Fruit fly (Drosophila melanogaster) whole organism, embryonic: Measurements from ENCODE around the gene Zw.
A peak's percentile ranks its signal among the peaks of the same experiment; 100 is the strongest.

Experiments used
- Aef1 ChIP-seq: fragments of 200-800 bp; sonication (Bioruptor generic); IDR thresholded peaks from 3 replicates; pipeline ENCODE4 v1.3.6; 2022; ENCODE audit warnings: missing biosample characterization, missing genetic modification characterization
- CG10959 ChIP-seq: fragments of 200-800 bp; sonication (Bioruptor generic); IDR thresholded peaks from 2 replicates; pipeline ENCODE4 v1.3.6; 2022; ENCODE audit warnings: missing biosample characterization, missing genetic modification characterization
- CG10979 ChIP-seq: fragments of 200-800 bp; sonication (Bioruptor generic); optimal IDR thresholded peaks from 2 replicates; lab custom pipeline; 2018; ENCODE audit warnings: missing biosample characterization, mild to moderate bottlenecking, missing genetic modification characterization, moderate library complexity
- CG11085 ChIP-seq: fragments of 200-800 bp; sonication (Bioruptor generic); IDR thresholded peaks from 2 replicates; pipeline ENCODE4 v1.3.6; 2022; ENCODE audit warnings: missing biosample characterization, missing genetic modification characterization
- CG12744 ChIP-seq: fragments of 200-800 bp; sonication (Bioruptor generic); optimal IDR thresholded peaks from 2 replicates; lab custom pipeline; 2016; ENCODE audit warnings: missing biosample characterization, missing genetic modification characterization
- CG15696 ChIP-seq: fragments of 200-800 bp; sonication (Bioruptor generic); optimal IDR thresholded peaks from 2 replicates; lab custom pipeline; 2019; ENCODE audit warnings: missing biosample characterization, mild to moderate bottlenecking, missing genetic modification characterization, moderate library complexity
- CG16779 ChIP-seq: fragments of 200-800 bp; sonication (Bioruptor generic); IDR thresholded peaks from 2 replicates; pipeline ENCODE4 v1.3.6; 2022; ENCODE audit warnings: missing biosample characterization, missing genetic modification characterization
- CG16813 ChIP-seq: fragments of 200-800 bp; sonication (Bioruptor generic); IDR thresholded peaks from 3 replicates; pipeline ENCODE4 v1.3.6; 2022; ENCODE audit warnings: missing biosample characterization, missing genetic modification characterization; ENCODE audit not compliant: partially characterized antibody
- CG18011 ChIP-seq: fragments of 200-800 bp; sonication (Bioruptor generic); optimal IDR thresholded peaks from 2 replicates; lab custom pipeline; 2017; ENCODE audit warnings: missing biosample characterization, missing genetic modification characterization, mild to moderate bottlenecking, moderate library complexity, missing genotype
- CG3065 ChIP-seq: fragments of 200-800 bp; sonication (Bioruptor generic); optimal IDR thresholded peaks from 2 replicates; lab custom pipeline; 2016; ENCODE audit warnings: missing biosample characterization, missing genetic modification characterization
- CG33213 ChIP-seq: fragments of 200-800 bp; sonication (Bioruptor generic); optimal IDR thresholded peaks from 3 replicates; lab custom pipeline; 2016; ENCODE audit warnings: missing biosample characterization, missing genetic modification characterization
- CG43689 ChIP-seq: fragments of 200-800 bp; sonication (Bioruptor generic); IDR thresholded peaks from 2 replicates; pipeline ENCODE4 v1.3.6; 2022; ENCODE audit warnings: missing biosample characterization, missing genetic modification characterization
- CG4854 ChIP-seq: fragments of 200-800 bp; sonication (Bioruptor generic); optimal IDR thresholded peaks from 2 replicates; lab custom pipeline; 2016; ENCODE audit warnings: missing biosample characterization, missing genetic modification characterization, inconsistent platforms
- CG7987 ChIP-seq: fragments of 200-800 bp; sonication (Bioruptor generic); optimal IDR thresholded peaks from 2 replicates; lab custom pipeline; 2018; ENCODE audit warnings: missing biosample characterization, mild to moderate bottlenecking, missing genetic modification characterization, moderate library complexity
- CG8924 ChIP-seq: fragments of 200-800 bp; optimal IDR thresholded peaks from 3 replicates; lab custom pipeline; 2019; ENCODE audit warnings: missing biosample characterization, mild to moderate bottlenecking, missing genetic modification characterization, moderate library complexity
- CG9215 ChIP-seq: fragments of 200-800 bp; sonication (Bioruptor generic); IDR thresholded peaks from 2 replicates; pipeline ENCODE4 v1.3.6; 2022; ENCODE audit warnings: missing biosample characterization, missing genetic modification characterization
- CG9817 ChIP-seq: fragments of 200-800 bp; sonication (Bioruptor generic); optimal IDR thresholded peaks from 2 replicates; lab custom pipeline; 2018; ENCODE audit warnings: missing biosample characterization, mild to moderate bottlenecking, missing genetic modification characterization, moderate library complexity
- Dbx ChIP-seq: fragments of 200-800 bp; sonication (Bioruptor generic); IDR thresholded peaks from 3 replicates; pipeline ENCODE4 v1.3.6; 2022; ENCODE audit warnings: missing biosample characterization, missing genetic modification characterization
- Dek ChIP-seq: fragments of 200-800 bp; sonication (Bioruptor generic); optimal IDR thresholded peaks from 3 replicates; lab custom pipeline; 2019; ENCODE audit warnings: missing biosample characterization, mild to moderate bottlenecking, missing genetic modification characterization, moderate library complexity
- Eip74EF ChIP-seq, 2 experiments: fragments of 200-800 bp in 1 of 2; fragments of >200 bp in 1 of 2; sonication (Bioruptor generic) in 1 of 2; optimal IDR thresholded peaks; 2 replicates each; lab custom pipeline; 2017 to 2019; ENCODE audit warnings: missing biosample characterization in 2 of 2, missing genetic modification characterization in 2 of 2, mild to moderate bottlenecking in 1 of 2, moderate library complexity in 1 of 2
- Elba2 ChIP-seq: fragments of 200-800 bp; sonication (Bioruptor generic); optimal IDR thresholded peaks from 3 replicates; lab custom pipeline; 2016; ENCODE audit warnings: missing biosample characterization, missing genetic modification characterization
- Lpt ChIP-seq: fragments of >200 bp; optimal IDR thresholded peaks from 2 replicates; lab custom pipeline; 2018; ENCODE audit warnings: missing biosample characterization, missing genetic modification characterization
- MESR4 ChIP-seq: fragments of 200-800 bp; sonication (Bioruptor generic); optimal IDR thresholded peaks from 2 replicates; lab custom pipeline; 2018; ENCODE audit warnings: missing biosample characterization, mild to moderate bottlenecking, missing genetic modification characterization, moderate library complexity
- MTF-1 ChIP-seq: fragments of 200-800 bp; sonication (Bioruptor generic); optimal IDR thresholded peaks from 2 replicates; lab custom pipeline; 2018; ENCODE audit warnings: missing biosample characterization, mild to moderate bottlenecking, missing genetic modification characterization, borderline replicate concordance
- NFAT ChIP-seq: fragments of 200-800 bp; sonication (Bioruptor generic); IDR thresholded peaks from 2 replicates; pipeline ENCODE4 v1.3.6; 2022; ENCODE audit warnings: missing biosample characterization, missing genetic modification characterization
- Optix ChIP-seq: fragments of 200-800 bp; sonication (Bioruptor generic); IDR thresholded peaks from 3 replicates; pipeline ENCODE4 v1.3.6; 2022; ENCODE audit warnings: missing biosample characterization, missing genetic modification characterization
- Sry-δ ChIP-seq: fragments of 200-800 bp; sonication (Bioruptor generic); optimal IDR thresholded peaks from 2 replicates; lab custom pipeline; 2016; ENCODE audit warnings: missing biosample characterization, missing genetic modification characterization
- Tbp ChIP-seq: fragments of >200 bp; optimal IDR thresholded peaks from 2 replicates; lab custom pipeline; 2018; ENCODE audit warnings: missing biosample characterization, missing genetic modification characterization
- YL-1 ChIP-seq: fragments of 200-800 bp; sonication (Bioruptor generic); optimal IDR thresholded peaks from 3 replicates; lab custom pipeline; 2017; ENCODE audit warnings: missing biosample characterization, mild to moderate bottlenecking, missing genetic modification characterization
- bbx ChIP-seq: fragments of 200-800 bp; sonication (Bioruptor generic); IDR thresholded peaks from 2 replicates; pipeline ENCODE4 v1.3.6; 2022; ENCODE audit warnings: missing biosample characterization, missing genetic modification characterization; ENCODE audit not compliant: partially characterized antibody
- chif ChIP-seq, 2 experiments: fragments of 200-800 bp; sonication (Bioruptor generic); optimal IDR thresholded peaks; 3 replicates each; lab custom pipeline; 2016; ENCODE audit warnings: missing biosample characterization in 2 of 2, missing genetic modification characterization in 2 of 2
- crp ChIP-seq, 2 experiments: fragments of 200-800 bp; sonication (Bioruptor generic); optimal IDR thresholded peaks; 2 replicates in 1 of 2; 3 replicates in 1 of 2; lab custom pipeline; 2017; ENCODE audit warnings: missing biosample characterization in 2 of 2, missing genetic modification characterization in 2 of 2, mild to moderate bottlenecking in 1 of 2, moderate library complexity in 1 of 2
- ems ChIP-seq: fragments of 200-800 bp; sonication (Bioruptor generic); optimal IDR thresholded peaks from 3 replicates; lab custom pipeline; 2016; ENCODE audit warnings: missing biosample characterization, missing genetic modification characterization
- eve ChIP-seq, 2 experiments: fragments of >200 bp; optimal IDR thresholded peaks; 2 replicates each; lab custom pipeline; 2017; ENCODE audit warnings: missing biosample characterization in 2 of 2, missing genetic modification characterization in 2 of 2
- ind ChIP-seq: fragments of 200-800 bp; sonication (Bioruptor generic); optimal IDR thresholded peaks from 3 replicates; lab custom pipeline; 2016; ENCODE audit warnings: missing biosample characterization, missing genetic modification characterization
- lab ChIP-seq: fragments of 200-800 bp; sonication (Bioruptor generic); optimal IDR thresholded peaks from 3 replicates; lab custom pipeline; 2017; ENCODE audit warnings: missing biosample characterization, missing genetic modification characterization, mild to moderate bottlenecking, moderate library complexity, missing genetic modification reagents
- lilli ChIP-seq: fragments of 200-800 bp; sonication (Bioruptor generic); optimal IDR thresholded peaks from 3 replicates; lab custom pipeline; 2016; ENCODE audit warnings: missing biosample characterization, missing genetic modification characterization
- luna ChIP-seq: fragments of 200-800 bp; sonication (Bioruptor generic); optimal IDR thresholded peaks from 2 replicates; lab custom pipeline; 2016; ENCODE audit warnings: missing biosample characterization, missing genetic modification characterization
- nerfin-2 ChIP-seq: fragments of 200-800 bp; sonication (Bioruptor generic); IDR thresholded peaks from 2 replicates; pipeline ENCODE4 v1.3.6; 2022; ENCODE audit warnings: missing biosample characterization, missing genetic modification characterization; ENCODE audit not compliant: partially characterized antibody
- otp ChIP-seq: fragments of 200-800 bp; sonication (Bioruptor generic); IDR thresholded peaks from 3 replicates; pipeline ENCODE4, ENCODE4 v1.3.6; 2022; ENCODE audit warnings: missing biosample characterization, missing genetic modification characterization
- pita ChIP-seq: fragments of 200-800 bp; sonication (Bioruptor generic); optimal IDR thresholded peaks from 2 replicates; lab custom pipeline; 2017; ENCODE audit warnings: missing biosample characterization, mild to moderate bottlenecking, missing genetic modification characterization
- pros ChIP-seq: fragments of 200-800 bp; sonication (Bioruptor generic); optimal IDR thresholded peaks from 3 replicates; lab custom pipeline; 2019; ENCODE audit warnings: missing biosample characterization, mild to moderate bottlenecking, missing genetic modification characterization, moderate library complexity
- sd ChIP-seq: fragments of 200-800 bp; sonication (Bioruptor generic); optimal IDR thresholded peaks from 3 replicates; lab custom pipeline; 2018; ENCODE audit warnings: missing biosample characterization, mild to moderate bottlenecking, missing genetic modification characterization, moderate library complexity
- sim ChIP-seq: fragments of 200-800 bp; sonication (Bioruptor generic); IDR thresholded peaks from 2 replicates; pipeline ENCODE4 v1.3.6; 2022; ENCODE audit warnings: missing biosample characterization, missing genetic modification characterization
- sima ChIP-seq: fragments of 200-800 bp; sonication (Bioruptor generic); optimal IDR thresholded peaks from 2 replicates; lab custom pipeline; 2016; ENCODE audit warnings: missing biosample characterization, missing genetic modification characterization
- tna ChIP-seq: fragments of 200-800 bp; sonication (Bioruptor generic); IDR thresholded peaks from 2 replicates; pipeline ENCODE4 v1.3.6; 2022; ENCODE audit warnings: missing biosample characterization, missing genetic modification characterization; ENCODE audit not compliant: partially characterized antibody
- tx ChIP-seq: fragments of 200-800 bp; sonication (Bioruptor generic); optimal IDR thresholded peaks from 2 replicates; lab custom pipeline; 2016; ENCODE audit warnings: missing biosample characterization, missing genetic modification characterization
- vfl ChIP-seq: fragments of 200-800 bp; sonication (Bioruptor generic); optimal IDR thresholded peaks from 2 replicates; lab custom pipeline; 2016; ENCODE audit warnings: missing biosample characterization, missing genetic modification characterization
- wor ChIP-seq: fragments of 200-800 bp; sonication (Bioruptor generic); IDR thresholded peaks from 2 replicates; pipeline ENCODE4 v1.3.6; 2022; ENCODE audit warnings: missing biosample characterization, missing genetic modification characterization

Gene Zw

DNA sequence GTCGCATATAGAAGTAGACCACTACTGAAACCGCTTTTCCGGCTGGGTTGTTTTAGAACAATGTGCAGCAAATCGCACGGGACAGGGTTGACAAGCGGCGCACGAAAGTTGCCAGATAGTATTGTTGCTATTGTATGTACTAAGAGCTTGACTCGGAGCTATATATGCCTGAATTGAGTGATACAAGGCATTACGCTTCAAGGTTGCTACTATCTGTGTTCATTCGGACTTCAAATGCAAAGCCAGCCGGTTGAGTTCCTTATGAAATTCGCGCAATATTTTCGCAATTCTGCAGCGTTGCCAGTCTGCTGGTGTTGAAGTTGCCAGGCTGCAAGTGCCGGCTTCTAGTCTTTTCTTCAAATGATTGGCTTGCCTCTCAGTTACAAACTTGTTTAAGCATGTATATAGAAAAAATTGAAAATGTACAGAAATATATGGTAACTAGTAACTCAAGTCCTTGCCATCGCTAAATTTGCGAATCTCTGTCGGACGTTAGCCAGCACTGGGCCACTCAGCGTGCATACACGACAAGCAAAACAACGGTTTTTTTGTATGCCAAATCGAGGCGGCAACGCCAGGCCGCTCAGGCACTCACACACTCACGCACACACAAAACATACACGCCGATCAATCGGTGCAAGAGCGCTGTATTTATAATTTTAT is 15.2 kb upstream of the Zw start, which contains the start of the genes Ranbp21 and Elys (continued):
- TF ChIP-seq Lpt (GFP tag; lab: Kevin White, UChicago) (no peak), CG18011 (GFP tag; lab: Kevin White, UChicago) (no peak), CG8924 (tag; lab: Kevin White, UChicago) (peak; percentile 21), sim (no peak), CG9215 (GFP tag; lab: Robert Waterston, UW) (peak; percentile 62), NFAT (GFP tag; lab: Robert Waterston, UW) (0 out of 2 replicates have a peak, but pooled peaks have one; percentile 15), CG43689 (no peak; the same call in 1 of the 2 replicates), MTF-1 (GFP tag; lab: Kevin White, UChicago) (no peak), Dek (no peak), chif (GFP tag; optimal IDR thresholded peaks at IDR 0.05; lab: Kevin White, UChicago) (peak; percentile 52), tx (GFP tag; lab: Kevin White, UChicago) (peak; percentile 58), sd (tag; lab: Kevin White, UChicago) (no peak), CG7987 (GFP tag; lab: Kevin White, UChicago) (no peak), Sry-δ (GFP tag; lab: Kevin White, UChicago) (peak; percentile 79), CG33213 (GFP tag; lab: Kevin White, UChicago) (no peak), crp (GFP tag; optimal IDR thresholded peaks at IDR 0.05; lab: Kevin White, UChicago) (peak in 1 of 2 experiments; percentile 38), bbx (0 out of 2 replicates have a peak, but pooled peaks have one; percentile 12), CG16779 (GFP tag; lab: Robert Waterston, UW) (no peak), luna (GFP tag; lab: Kevin White, UChicago) (no peak), Eip74EF (GFP tag; optimal IDR thresholded peaks at IDR 0.05; lab: Kevin White, UChicago) (no peak), nerfin-2 (GFP tag; lab: Robert Waterston, UW) (no peak), lab (GFP tag; lab: Kevin White, UChicago) (no peak), CG15696 (tag; lab: Kevin White, UChicago) (no peak), pita (GFP tag; lab: Kevin White, UChicago) (no peak), tna (no peak), wor (GFP tag; lab: Robert Waterston, UW) (0 out of 2 replicates have a peak, but pooled peaks have one; percentile 39), YL-1 (peak; percentile 64), Dbx (GFP tag; lab: Robert Waterston, UW) (peak; percentile 72), eve (GFP tag; optimal IDR thresholded peaks at IDR 0.05; lab: Kevin White, UChicago) (no peak), Tbp (GFP tag; lab: Kevin White, UChicago) (no peak), CG11085 (0 out of 2 replicates have a peak, but pooled peaks have one; percentile 9), CG16813 (0 out of 3 replicates have a peak, but pooled peaks have one; percentile 56), CG4854 (GFP tag; lab: Kevin White, UChicago) (no peak), ind (GFP tag; lab: Kevin White, UChicago) (peak; percentile 59), CG9817 (peak; percentile 50), MESR4 (GFP tag; lab: Kevin White, UChicago) (peak; percentile 34), CG12744 (GFP tag; lab: Kevin White, UChicago) (peak; percentile 21), Optix (GFP tag; lab: Robert Waterston, UW) (peak; percentile 57; the same call in 2 of the 3 replicates), sima (GFP tag; lab: Kevin White, UChicago) (no peak), Elba2 (GFP tag; lab: Kevin White, UChicago) (no peak), otp (no peak), Aef1 (peak; percentile 55), vfl (GFP tag; lab: Kevin White, UChicago) (peak; percentile 26), CG10959 (GFP tag; lab: Robert Waterston, UW) (peak; percentile 39; the same call in 1 of the 2 replicates), CG3065 (GFP tag; lab: Kevin White, UChicago) (no peak), pros (GFP tag; lab: Kevin White, UChicago) (no peak), lilli (GFP tag; lab: Kevin White, UChicago) (peak; percentile 69), ems (GFP tag; lab: Kevin White, UChicago) (peak; percentile 61), CG10979 (tag; lab: Kevin White, UChicago) (peak; percentile 6)
